Fruit fly (Drosophila melanogaster): ENCODE data around the gene mas.
A peak's percentile ranks its signal among the peaks of the same experiment; 100 is the strongest.

The mas gene

dm6 chr3L:4185259-4185658 is 18.0 kb upstream of the mas start:
- TF ChIP-seq CG32264 (GFP tag; optimal IDR thresholded peaks at IDR 0.05) (no peak), GATAd (GFP tag; optimal IDR thresholded peaks at IDR 0.05) (no peak), lola (GFP tag; optimal IDR thresholded peaks at IDR 0.05) (no peak)

DNA sequence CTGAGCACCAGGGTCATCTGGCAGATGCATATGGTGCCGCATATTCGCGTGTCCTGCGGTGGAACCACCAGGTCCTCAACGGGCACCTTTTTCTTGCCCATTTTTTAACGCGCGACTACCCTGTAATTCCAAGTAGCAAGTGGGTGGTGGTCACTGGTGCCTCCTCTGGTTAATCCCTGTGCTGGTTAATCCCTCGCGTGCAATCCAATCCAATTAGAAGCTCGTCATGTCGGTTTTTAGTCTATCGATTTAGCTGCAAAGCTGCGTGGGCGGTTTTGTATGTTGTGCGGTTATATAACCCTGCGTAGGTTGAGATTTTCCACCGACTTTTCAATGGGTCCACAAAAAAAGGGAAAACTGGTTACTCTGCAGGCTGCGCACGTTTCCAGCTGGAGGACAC is 17.3 kb upstream of the mas start, which contains the start of gene Teh3:
Gene Teh3 (minus strand): TSS at position 101 of the 400 bp plus-strand sequence.
- TF ChIP-seq ey (GFP tag; optimal IDR thresholded peaks at IDR 0.05) (no peak), CG9705 (GFP tag; optimal IDR thresholded peaks at IDR 0.05) (no peak), GATAd (GFP tag; optimal IDR thresholded peaks at IDR 0.05) (no peak), tai (GFP tag; optimal IDR thresholded peaks at IDR 0.05) (no peak), N (GFP tag; optimal IDR thresholded peaks at IDR 0.05) (no peak), Hnf4 (GFP tag; optimal IDR thresholded peaks at IDR 0.05) (no peak), Hr83 (GFP tag; optimal IDR thresholded peaks at IDR 0.05; ENCODE audit: poor library complexity, severe bottlenecking) (no peak), Rel (GFP tag; optimal IDR thresholded peaks at IDR 0.05) (no peak), Rel (tag; optimal IDR thresholded peaks at IDR 0.05) (no peak)

dm6 chr3L:4177981-4178562 is 10.8 kb upstream of the mas start, which contains the start of gene Teh4:
Teh4 (minus strand) TSS chr3L:4178270.
- TF ChIP-seq psq (GFP tag; optimal IDR thresholded peaks at IDR 0.05) (no peak), Hr78 (GFP tag; optimal IDR thresholded peaks at IDR 0.05) (no peak), woc (GFP tag; optimal IDR thresholded peaks at IDR 0.05) (no peak), CG9705 (GFP tag; optimal IDR thresholded peaks at IDR 0.05) (no peak), Mio (GFP tag; optimal IDR thresholded peaks at IDR 0.05) (no peak), brk (GFP tag; optimal IDR thresholded peaks at IDR 0.05) (no peak), Rel (GFP tag; optimal IDR thresholded peaks at IDR 0.05) (no peak), Rel (tag; optimal IDR thresholded peaks at IDR 0.05) (no peak), Hr83 (GFP tag; optimal IDR thresholded peaks at IDR 0.05; ENCODE audit: poor library complexity, severe bottlenecking) (no peak), sv (GFP tag; optimal IDR thresholded peaks at IDR 0.05) (no peak)

DNA sequence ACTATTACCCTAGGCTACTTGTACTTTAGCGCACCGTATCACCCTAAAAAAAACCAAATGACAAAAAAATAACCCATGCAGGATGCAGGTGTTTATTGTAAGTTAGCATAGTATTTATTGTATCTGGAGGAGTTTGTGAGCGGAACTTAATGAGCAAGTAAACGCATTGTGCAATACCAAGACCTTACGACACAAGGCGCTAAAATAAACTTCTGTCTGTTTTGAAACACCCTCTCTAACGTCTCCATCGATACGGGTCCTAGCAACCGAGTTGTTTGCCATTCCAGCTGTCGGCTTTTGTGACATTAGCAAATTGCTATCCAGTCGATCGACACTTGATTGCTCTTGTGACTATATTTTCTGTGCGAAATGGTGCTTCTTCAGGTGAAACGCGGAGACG is 6.3 kb upstream of the mas start, which contains the start of gene CG18675:
Gene CG18675 (plus strand): TSS at position 301 of the 400 bp plus-strand sequence.
- TF ChIP-seq woc (GFP tag; optimal IDR thresholded peaks at IDR 0.05) (no peak), dmrt93B (GFP tag; optimal IDR thresholded peaks at IDR 0.05) (no peak), CG9705 (GFP tag; optimal IDR thresholded peaks at IDR 0.05) (no peak)

- TF ChIP-seq sage (GFP tag; optimal IDR thresholded peaks at IDR 0.05) (no peak), ey (GFP tag; optimal IDR thresholded peaks at IDR 0.05) (no peak), Rel (GFP tag; optimal IDR thresholded peaks at IDR 0.05) (no peak), Rel (tag; optimal IDR thresholded peaks at IDR 0.05) (peak; percentile 67), tai (GFP tag; optimal IDR thresholded peaks at IDR 0.05) (no peak), OdsH (GFP tag; optimal IDR thresholded peaks at IDR 0.05) (no peak), fru (GFP tag; optimal IDR thresholded peaks at IDR 0.05) (no peak), h (GFP tag; optimal IDR thresholded peaks at IDR 0.05) (peak; percentile 3), CG9705 (GFP tag; optimal IDR thresholded peaks at IDR 0.05) (no peak), br (GFP tag; optimal IDR thresholded peaks at IDR 0.05) (no peak), Vsx2 (GFP tag; optimal IDR thresholded peaks at IDR 0.05; ENCODE audit: partially characterized antibody) (no peak), pan (optimal IDR thresholded peaks at IDR 0.05) (no peak), brk (GFP tag; optimal IDR thresholded peaks at IDR 0.05) (no peak), Hnf4 (GFP tag; optimal IDR thresholded peaks at IDR 0.05) (peak; percentile 24), dl (GFP tag; optimal IDR thresholded peaks at IDR 0.05; ENCODE audit: insufficient read depth in 1 of 2, partially characterized antibody in 2 of 2) (no peak), Myc (optimal IDR thresholded peaks at IDR 0.05) (no peak), HLH106 (tag; optimal IDR thresholded peaks at IDR 0.05) (peak; percentile 51), foxo (GFP tag; optimal IDR thresholded peaks at IDR 0.05) (no peak), Hr83 (GFP tag; optimal IDR thresholded peaks at IDR 0.05; ENCODE audit: poor library complexity, severe bottlenecking) (no peak), psq (GFP tag; optimal IDR thresholded peaks at IDR 0.05) (peak; percentile 14), CrebA (GFP tag; optimal IDR thresholded peaks at IDR 0.05; ENCODE audit: borderline replicate concordance) (peak; percentile 51), Jra (GFP tag; optimal IDR thresholded peaks at IDR 0.05) (no peak), Dif (GFP tag; optimal IDR thresholded peaks at IDR 0.05; ENCODE audit: partially characterized antibody) (peak; percentile 40), lola (GFP tag; optimal IDR thresholded peaks at IDR 0.05) (no peak), N (GFP tag; optimal IDR thresholded peaks at IDR 0.05) (no peak)
These were observed 2.8 kb upstream of the mas start, which contains the start of gene Ero1L for dm6 chr3L:4169957-4170651. Ero1L (plus strand) TSS chr3L:4170404.

All from whole organism, wandering third instar larva.